Worm (Caenorhabditis elegans): ENCODE measurements around the gene pbo-6.

The pbo-6 gene

ce11 chrX:17428803-17429202 is at the start of gene pbo-6:
TSS of gene pbo-6 (plus strand) at chrX:17429042.
- TF ChIP-seq snpc-4 (tag; optimal IDR thresholded peaks at IDR 0.05) (no peak), nhr-21 (tag; optimal IDR thresholded peaks at IDR 0.05) (no peak), Y55F3AM.14 (GFP tag; optimal IDR thresholded peaks at IDR 0.05) (no peak), egl-27 (tag; optimal IDR thresholded peaks at IDR 0.05) (no peak), nhr-25 (tag; optimal IDR thresholded peaks at IDR 0.05) (no peak), sem-4 (tag; optimal IDR thresholded peaks at IDR 0.05) (no peak), mdl-1 (tag; optimal IDR thresholded peaks at IDR 0.05) (no peak), nhr-6 (tag; optimal IDR thresholded peaks at IDR 0.05) (no peak), C34F6.9 (tag; optimal IDR thresholded peaks at IDR 0.05) (no peak), ztf-4 (tag; optimal IDR thresholded peaks at IDR 0.05) (no peak), nhr-237 (tag; optimal IDR thresholded peaks at IDR 0.05) (no peak), blmp-1 (tag; optimal IDR thresholded peaks at IDR 0.05; ENCODE audit: insufficient read depth) (no peak), R02D3.7 (tag; optimal IDR thresholded peaks at IDR 0.05) (no peak), ceh-16 (tag; optimal IDR thresholded peaks at IDR 0.05) (no peak)

- TF ChIP-seq mdl-1 (tag; optimal IDR thresholded peaks at IDR 0.05) (no peak), elt-1 (tag; optimal IDR thresholded peaks at IDR 0.05) (no peak), R02D3.7 (tag; optimal IDR thresholded peaks at IDR 0.05) (no peak), sma-9 (GFP tag; optimal IDR thresholded peaks at IDR 0.05) (no peak), sma-9 (tag; optimal IDR thresholded peaks at IDR 0.05) (no peak), nhr-10 (tag; optimal IDR thresholded peaks at IDR 0.05) (no peak), zag-1 (tag; optimal IDR thresholded peaks at IDR 0.05) (no peak), sma-3 (GFP tag; optimal IDR thresholded peaks at IDR 0.05) (no peak)
Observed at ce11 chrX:17379675-17380074, 49.2 kb upstream of the pbo-6 start, which contains the start of gene F10D7.10. TSS of gene F10D7.10 (minus strand) at chrX:17379775.

ce11 chrX:17381975-17382374 is 46.9 kb upstream of the pbo-6 start, which contains the start of gene F10D7.4:
TSS of gene F10D7.4 (minus strand) at chrX:17382075.
- TF ChIP-seq lin-13 (GFP tag; optimal IDR thresholded peaks at IDR 0.05), result no peak
- no peak for TF ChIP-seq unc-62 (GFP tag; optimal IDR thresholded peaks at IDR 0.05)
- no peak for TF ChIP-seq nhr-77 (tag; optimal IDR thresholded peaks at IDR 0.05)
- TF ChIP-seq ama-1 (optimal IDR thresholded peaks at IDR 0.05), result no peak
- TF ChIP-seq unc-39 (tag; optimal IDR thresholded peaks at IDR 0.05), result no peak
- TF ChIP-seq ceh-82 (tag; optimal IDR thresholded peaks at IDR 0.05), result no peak
- TF ChIP-seq sma-3 (GFP tag; optimal IDR thresholded peaks at IDR 0.05), result no peak
- no peak for TF ChIP-seq elt-3 (tag; optimal IDR thresholded peaks at IDR 0.05)
- TF ChIP-seq skn-1 (tag; optimal IDR thresholded peaks at IDR 0.05), result no peak
- TF ChIP-seq lin-39 (tag; optimal IDR thresholded peaks at IDR 0.05), result no peak
- TF ChIP-seq ztf-11 (tag; optimal IDR thresholded peaks at IDR 0.05), result no peak
- no peak for TF ChIP-seq nhr-11 (tag; optimal IDR thresholded peaks at IDR 0.05)
- TF ChIP-seq unc-55 (GFP tag; optimal IDR thresholded peaks at IDR 0.05), result no peak

ce11 chrX:17384343-17384742 is 44.5 kb upstream of the pbo-6 start:
- TF ChIP-seq ztf-1 (GFP tag; conservative IDR thresholded peaks at IDR 0.05) (no peak), unc-55 (GFP tag; optimal IDR thresholded peaks at IDR 0.05) (no peak)

- TF ChIP-seq dmd-4 (tag; optimal IDR thresholded peaks at IDR 0.05), result no peak
- TF ChIP-seq nhr-129 (tag; optimal IDR thresholded peaks at IDR 0.05), result peak; percentile 83
Observed at ce11 chrX:17385102-17385501, 43.7 kb upstream of the pbo-6 start.

ce11 chrX:17386130-17386529 is 42.7 kb upstream of the pbo-6 start:
- TF ChIP-seq R02D3.7 (tag; optimal IDR thresholded peaks at IDR 0.05), result no peak
- TF ChIP-seq ZK546.5 (tag; optimal IDR thresholded peaks at IDR 0.05), result no peak
- TF ChIP-seq nhr-11 (tag; optimal IDR thresholded peaks at IDR 0.05), result no peak
